Worm (Caenorhabditis elegans) whole organism, young adult: Measurements from ENCODE around the gene str-93.

Experiments used
- B0336.3 ChIP-seq: fragments of 200-800 bp; sonication (Bioruptor generic); IDR thresholded peaks from 2 replicates; pipeline ENCODE4 v1.3.6; 2022; ENCODE audit warnings: missing genetic modification characterization, missing compliant biosample characterization
- D2030.7 ChIP-seq: fragments of 200-800 bp; sonication (Bioruptor generic); IDR thresholded peaks from 2 replicates; pipeline ENCODE4 v1.3.6; 2022; ENCODE audit warnings: missing genetic modification reagents, missing genetic modification characterization, missing compliant biosample characterization
- F10E7.11 ChIP-seq: sonication (generic microtip); optimal IDR thresholded peaks from 2 replicates; lab custom pipeline; 2017; ENCODE audit warnings: mild to moderate bottlenecking, missing genetic modification characterization, moderate library complexity, missing compliant biosample characterization
- F49E8.2 ChIP-seq: sonication (generic microtip); optimal IDR thresholded peaks from 3 replicates; lab custom pipeline; 2017; ENCODE audit warnings: missing genetic modification characterization, mild to moderate bottlenecking, missing compliant biosample characterization, antibody characterized with exemption, moderate library complexity; ENCODE audit not compliant: insufficient read depth
- F55B11.4 ChIP-seq: sonication (generic microtip); optimal IDR thresholded peaks from 2 replicates; lab custom pipeline; 2016; ENCODE audit warnings: missing compliant biosample characterization, missing genetic modification characterization, borderline replicate concordance; ENCODE audit not compliant: insufficient read depth
- K11D2.4 ChIP-seq: fragments of 200-800 bp; sonication (Bioruptor generic); IDR thresholded peaks from 2 replicates; pipeline ENCODE4 v1.3.6; 2022; ENCODE audit warnings: missing genetic modification reagents, missing genetic modification characterization, missing compliant biosample characterization
- T26A5.8 ChIP-seq: sonication (generic microtip); optimal IDR thresholded peaks from 2 replicates; lab custom pipeline; 2016; ENCODE audit warnings: missing genetic modification characterization, missing compliant biosample characterization
- Y53G8AR.9 ChIP-seq: fragments of 200-800 bp; sonication (Bioruptor generic); conservative IDR thresholded peaks from 2 replicates; pipeline ENCODE4 v1.3.6; 2022; ENCODE audit warnings: missing genetic modification reagents, missing genetic modification characterization, missing compliant biosample characterization
- akir-1 ChIP-seq: fragments of 200-800 bp; sonication (Bioruptor generic); optimal IDR thresholded peaks from 2 replicates; lab custom pipeline; 2018; ENCODE audit warnings: mild to moderate bottlenecking, missing genetic modification characterization, moderate library complexity, missing compliant biosample characterization
- aptf-2 ChIP-seq: fragments of 200-800 bp; sonication (Bioruptor generic); conservative IDR thresholded peaks from 2 replicates; pipeline ENCODE4 v1.3.6; 2022; ENCODE audit warnings: missing genetic modification reagents, missing genetic modification characterization, missing compliant biosample characterization
- attf-5 ChIP-seq: fragments of 200-800 bp; sonication (Bioruptor generic); optimal IDR thresholded peaks from 2 replicates; lab custom pipeline; 2018; ENCODE audit warnings: mild to moderate bottlenecking, missing genetic modification characterization, missing compliant biosample characterization
- attf-6 ChIP-seq: fragments of 200-800 bp; sonication (Bioruptor generic); IDR thresholded peaks from 2 replicates; pipeline ENCODE4 v1.3.6; 2022; ENCODE audit warnings: missing genetic modification reagents, missing genetic modification characterization, missing compliant biosample characterization
- cebp-1 ChIP-seq, 2 experiments: fragments of 200-800 bp in 1 of 2; sonication (Bioruptor generic) in 1 of 2; sonication (generic microtip) in 1 of 2; IDR thresholded peaks in 1 of 2; optimal IDR thresholded peaks in 1 of 2; 2 replicates each; pipeline versions ENCODE4 v1.3.6 to Lab custom; 2017 to 2022; ENCODE audit warnings: missing compliant biosample characterization in 2 of 2, missing genetic modification characterization in 2 of 2, mild to moderate bottlenecking in 1 of 2, missing genetic modification reagents in 1 of 2, moderate library complexity in 1 of 2
- ceh-91 ChIP-seq: fragments of 200-800 bp; sonication (Bioruptor generic); IDR thresholded peaks from 2 replicates; pipeline ENCODE4 v1.3.6; 2022; ENCODE audit warnings: missing genetic modification reagents, missing genetic modification characterization, missing compliant biosample characterization
- dox-1 ChIP-seq: fragments of 200-800 bp; sonication (Bioruptor generic); IDR thresholded peaks from 2 replicates; pipeline ENCODE4 v1.3.6; 2022; ENCODE audit warnings: missing genetic modification reagents, missing genetic modification characterization, missing compliant biosample characterization
- egl-18 ChIP-seq: fragments of 200-800 bp; sonication (Bioruptor generic); IDR thresholded peaks from 2 replicates; pipeline ENCODE4 v1.3.6; 2022; ENCODE audit warnings: missing genetic modification reagents, missing genetic modification characterization, missing compliant biosample characterization
- egl-44 ChIP-seq: fragments of 200-800 bp; sonication (Bioruptor generic); IDR thresholded peaks from 2 replicates; pipeline ENCODE4 v1.3.6; 2022; ENCODE audit warnings: missing genetic modification reagents, missing genetic modification characterization, missing compliant biosample characterization
- ekl-4 ChIP-seq: fragments of 200-800 bp; sonication (Bioruptor generic); IDR thresholded peaks from 2 replicates; pipeline ENCODE4 v1.3.6; 2022; ENCODE audit warnings: missing genetic modification reagents, missing genetic modification characterization, missing compliant biosample characterization
- fkh-3 ChIP-seq: sonication (generic microtip); optimal IDR thresholded peaks from 2 replicates; lab custom pipeline; 2016; ENCODE audit warnings: mild to moderate bottlenecking, missing genetic modification characterization, missing compliant biosample characterization
- him-1 ChIP-seq: sonication (generic microtip); optimal IDR thresholded peaks from 2 replicates; lab custom pipeline; 2016; ENCODE audit warnings: missing genotype, missing genetic modification reagents, missing genetic modification characterization, missing compliant biosample characterization
- hsf-1 ChIP-seq: fragments of 200-800 bp; sonication (Bioruptor generic); IDR thresholded peaks from 2 replicates; pipeline ENCODE4 v1.3.6; 2022; ENCODE audit warnings: missing genetic modification reagents, missing genetic modification characterization, missing compliant biosample characterization
- let-607 ChIP-seq, 2 experiments: fragments of 200-800 bp in 1 of 2; sonication (Bioruptor generic) in 1 of 2; sonication (generic microtip) in 1 of 2; optimal IDR thresholded peaks; 2 replicates each; lab custom pipeline; 2016 to 2018; ENCODE audit warnings: mild to moderate bottlenecking in 2 of 2, missing compliant biosample characterization in 2 of 2, missing genetic modification characterization in 2 of 2, moderate library complexity in 2 of 2, missing genotype in 1 of 2
- lin-35 ChIP-seq, 3 experiments: fragments of 150-350 bp in 2 of 3; sonication (generic microtip) in 1 of 3; optimal IDR thresholded peaks; 2 replicates each; lab custom pipeline; 2014 to 2018; ENCODE audit warnings: missing biosample characterization in 3 of 3, missing genetic modification characterization in 3 of 3, missing genetic modification reagents in 3 of 3
- lin-40 ChIP-seq: sonication (generic microtip); optimal IDR thresholded peaks from 2 replicates; lab custom pipeline; 2016; ENCODE audit warnings: missing genetic modification characterization, mild to moderate bottlenecking, missing compliant biosample characterization, missing genotype, missing genetic modification reagents
- lir-1 ChIP-seq: fragments of 200-800 bp; sonication (Bioruptor generic); conservative IDR thresholded peaks from 2 replicates; pipeline ENCODE4 v1.3.6; 2022; ENCODE audit warnings: missing genetic modification reagents, missing genetic modification characterization, missing compliant biosample characterization
- lsl-1 ChIP-seq: fragments of 200-800 bp; sonication (Bioruptor generic); optimal IDR thresholded peaks from 2 replicates; lab custom pipeline; 2018; ENCODE audit warnings: mild to moderate bottlenecking, missing genetic modification characterization, moderate library complexity, missing compliant biosample characterization
- madf-6 ChIP-seq: fragments of 200-800 bp; sonication (Bioruptor generic); IDR thresholded peaks from 2 replicates; pipeline ENCODE4 v1.3.6; 2022; ENCODE audit warnings: missing genetic modification reagents, missing genetic modification characterization, missing compliant biosample characterization
- nfyb-1 ChIP-seq: fragments of 200-800 bp; sonication (Bioruptor generic); IDR thresholded peaks from 2 replicates; pipeline ENCODE4 v1.3.6; 2022; ENCODE audit warnings: missing genetic modification reagents, missing genetic modification characterization, missing compliant biosample characterization
- nhr-179 ChIP-seq: sonication (generic microtip); optimal IDR thresholded peaks from 2 replicates; lab custom pipeline; 2016; ENCODE audit warnings: mild to moderate bottlenecking, missing genetic modification characterization, missing compliant biosample characterization
- pha-4 ChIP-seq: fragments of 150-350 bp; sonication (generic microtip); optimal IDR thresholded peaks from 2 replicates; lab custom pipeline; 2014; ENCODE audit warnings: missing biosample characterization, missing genetic modification reagents, missing genetic modification characterization
- rpc-1 ChIP-seq, 2 experiments: fragments of 150-350 bp in 1 of 2; sonication (generic microtip) in 1 of 2; optimal IDR thresholded peaks; 2 replicates each; lab custom pipeline; 2014 to 2018; ENCODE audit warnings: missing biosample characterization in 1 of 2, missing genetic modification characterization in 1 of 2, missing genetic modification reagents in 1 of 2, missing genotype in 1 of 2
- tbp1 ChIP-seq: fragments of 200-800 bp; sonication (Bioruptor generic); optimal IDR thresholded peaks from 2 replicates; lab custom pipeline; 2018; ENCODE audit warnings: mild to moderate bottlenecking, missing genetic modification characterization, missing compliant biosample characterization
- unc-62 ChIP-seq: fragments of 150-350 bp; optimal IDR thresholded peaks from 2 replicates; lab custom pipeline; 2014; ENCODE audit warnings: missing biosample characterization, missing genetic modification reagents, missing genetic modification characterization
- xnd-1 ChIP-seq: sonication (generic microtip); optimal IDR thresholded peaks from 2 replicates; lab custom pipeline; 2016; ENCODE audit warnings: missing genotype, missing genetic modification reagents, missing genetic modification characterization, missing compliant biosample characterization

The str-93 gene

ce11 chrV:17659228-17659627 is 14.0 kb downstream of the str-93 start, which contains the start of gene fbxa-108 (continued):
- no peak for TF ChIP-seq Y53G8AR.9 (GFP tag; lab: Robert Waterston, UW)
- TF ChIP-seq cebp-1 (GFP tag; IDR thresholded peaks at IDR 0.05; lab: Robert Waterston, UW): peak; percentile 97
- peak; percentile 97 for TF ChIP-seq cebp-1 (tag; optimal IDR thresholded peaks at IDR 0.05; lab: Kevin White, UChicago)
- no peak for TF ChIP-seq lin-35 (GFP tag; optimal IDR thresholded peaks at IDR 0.05; lab: Kevin White, UChicago)
- TF ChIP-seq B0336.3 (GFP tag; lab: Robert Waterston, UW): peak; percentile 64
- peak; percentile 60; the same call in 1 of the 2 replicates for TF ChIP-seq nfyb-1 (GFP tag; lab: Robert Waterston, UW)
- TF ChIP-seq unc-62 (GFP tag; lab: Kevin White, UChicago): peak; percentile 17
- no peak for TF ChIP-seq K11D2.4
- TF ChIP-seq let-607 (tag; optimal IDR thresholded peaks at IDR 0.05; lab: Kevin White, UChicago): peak; percentile 14 to 35
- no peak for TF ChIP-seq attf-6 (GFP tag; lab: Robert Waterston, UW)
- TF ChIP-seq tbp1 (GFP tag; lab: Kevin White, UChicago): peak; percentile 22
- no peak for TF ChIP-seq F10E7.11 (tag; lab: Kevin White, UChicago)
- peak; percentile 55; the same call in 1 of the 2 replicates for TF ChIP-seq dox-1 (GFP tag; lab: Robert Waterston, UW)
- peak; percentile 13 for TF ChIP-seq attf-5
- TF ChIP-seq pha-4 (tag; lab: Kevin White, UChicago): peak; percentile 82
- TF ChIP-seq F55B11.4: no peak
- no peak for TF ChIP-seq fkh-3 (tag; lab: Kevin White, UChicago)
- TF ChIP-seq nhr-179 (tag; lab: Kevin White, UChicago): no peak
- no peak for TF ChIP-seq T26A5.8 (tag; lab: Kevin White, UChicago)
- TF ChIP-seq aptf-2: no peak
- TF ChIP-seq ekl-4: no peak
- TF ChIP-seq egl-44: 0 out of 2 replicates have a peak, but pooled peaks have one; percentile 46
- no peak for TF ChIP-seq egl-18
- no peak for TF ChIP-seq akir-1 (GFP tag; lab: Kevin White, UChicago)
- TF ChIP-seq rpc-1 (optimal IDR thresholded peaks at IDR 0.05; lab: Kevin White, UChicago): no peak
- no peak for TF ChIP-seq rpc-1 (tag; optimal IDR thresholded peaks at IDR 0.05; lab: Kevin White, UChicago)
- TF ChIP-seq lin-40 (tag; lab: Kevin White, UChicago): no peak
- TF ChIP-seq, all 124 proteins: peak for 19

- TF ChIP-seq xnd-1 (tag; lab: Kevin White, UChicago): peak; percentile 56
- TF ChIP-seq lsl-1 (GFP tag; lab: Kevin White, UChicago): peak; percentile 88
- peak; percentile 63 for TF ChIP-seq madf-6 (GFP tag; lab: Robert Waterston, UW)
- TF ChIP-seq D2030.7 (GFP tag; lab: Robert Waterston, UW): peak; percentile 48
- TF ChIP-seq lir-1: no peak
- 0 out of 2 replicates have a peak, but pooled peaks have one; percentile 16 for TF ChIP-seq ceh-91 (GFP tag; lab: Robert Waterston, UW)
Measured at ce11 chrV:17658824-17659223, 14.4 kb downstream of the str-93 start.

- TF ChIP-seq lsl-1 (GFP tag; lab: Kevin White, UChicago) (peak; percentile 75), him-1 (tag; lab: Kevin White, UChicago) (no peak), hsf-1 (GFP tag; lab: Robert Waterston, UW) (0 out of 2 replicates have a peak, but pooled peaks have one; percentile 25), D2030.7 (GFP tag; lab: Robert Waterston, UW) (peak; percentile 48; the same call in 1 of the 2 replicates), F49E8.2 (tag; lab: Kevin White, UChicago) (peak; percentile 2), madf-6 (GFP tag; lab: Robert Waterston, UW) (peak; percentile 64)
Measured at ce11 chrV:17655205-17655604, 18.0 kb downstream of the str-93 start.
